Worm (Caenorhabditis elegans) whole organism, midembryonic: ENCODE data around the gene W02D7.12.
"Not testable (repeated sequence)": the region's sequence is repeated elsewhere in the genome, so short reads cannot be mapped to it uniquely, and the experiment has no call there.

Source experiments
- T22C8.4 ChIP-seq: fragments of 200-800 bp; sonication (Bioruptor generic); IDR thresholded peaks from 2 replicates; pipeline ENCODE4 v1.3.6; 2022; ENCODE audit warnings: missing genetic modification characterization, missing compliant biosample characterization
- cog-1 ChIP-seq: sonication (generic microtip); optimal IDR thresholded peaks from 2 replicates; lab custom pipeline; 2016; ENCODE audit warnings: missing genetic modification characterization, missing compliant biosample characterization
- flt-1 ChIP-seq: fragments of 200-800 bp; sonication (Bioruptor generic); IDR thresholded peaks from 2 replicates; pipeline ENCODE4 v1.3.6; 2022; ENCODE audit warnings: missing genetic modification characterization, missing compliant biosample characterization
- med-1 ChIP-seq: sonication (generic microtip); optimal IDR thresholded peaks from 2 replicates; lab custom pipeline; 2017; ENCODE audit warnings: missing genetic modification characterization, mild to moderate bottlenecking, missing compliant biosample characterization, antibody characterized with exemption, missing genetic modification reagents; ENCODE audit not compliant: insufficient read depth
- tab-1 ChIP-seq: fragments of 200-800 bp; sonication (Bioruptor generic); IDR thresholded peaks from 2 replicates; pipeline ENCODE4 v1.3.6; 2022; ENCODE audit warnings: missing genetic modification characterization, missing compliant biosample characterization

- TF ChIP-seq T22C8.4 (GFP tag; lab: Robert Waterston, UW); cog-1 (tag; lab: Kevin White, UChicago); tab-1 (GFP tag; lab: Robert Waterston, UW); med-1 (GFP tag; lab: Kevin White, UChicago): not testable (repeated sequence)
- 0 out of 2 replicates have a peak, but pooled peaks have one; percentile 57 for TF ChIP-seq flt-1
Measured at ce11 chrV:8329390-8329789, 18.1 kb downstream of the W02D7.12 start.
